Fruit fly (Drosophila melanogaster) whole organism, wandering third instar larva: Measurements from ENCODE around the gene Drak.
A peak's percentile ranks its signal among the peaks of the same experiment; 100 is the strongest.

Experiments used
- Abd-B ChIP-seq: fragments of >200 bp; optimal IDR thresholded peaks from 2 replicates; lab custom pipeline; 2017; ENCODE audit warnings: missing biosample characterization, missing genetic modification characterization
- CG32264 ChIP-seq: fragments of 200-800 bp; sonication (Bioruptor generic); optimal IDR thresholded peaks from 2 replicates; lab custom pipeline; 2016; ENCODE audit warnings: missing biosample characterization, missing genetic modification characterization
- CG9705 ChIP-seq: fragments of 200-800 bp; sonication (Bioruptor generic); optimal IDR thresholded peaks from 2 replicates; lab custom pipeline; 2018; ENCODE audit warnings: missing biosample characterization, mild to moderate bottlenecking, missing genetic modification characterization
- CrebA ChIP-seq: fragments of 200-800 bp; sonication (Bioruptor generic); optimal IDR thresholded peaks from 2 replicates; lab custom pipeline; 2016; ENCODE audit warnings: missing biosample characterization, mild to moderate bottlenecking, missing genetic modification characterization, borderline replicate concordance
- Dfd ChIP-seq: fragments of >200 bp; optimal IDR thresholded peaks from 2 replicates; lab custom pipeline; 2017; ENCODE audit warnings: missing biosample characterization, missing genetic modification characterization
- Dif ChIP-seq: fragments of 200-275, 200-300 bp; sonication (Bioruptor generic); optimal IDR thresholded peaks from 2 replicates; lab custom pipeline; 2018; ENCODE audit warnings: missing biosample characterization, missing genetic modification characterization; ENCODE audit not compliant: partially characterized antibody
- GATAd ChIP-seq: sonication (Bioruptor generic); optimal IDR thresholded peaks from 2 replicates; lab custom pipeline; 2016; ENCODE audit warnings: missing biosample characterization, missing genetic modification characterization
- HLH106 ChIP-seq: fragments of 200-800 bp; optimal IDR thresholded peaks from 3 replicates; lab custom pipeline; 2019; ENCODE audit warnings: missing biosample characterization, mild to moderate bottlenecking, missing genetic modification characterization, moderate library complexity
- Hnf4 ChIP-seq: fragments of 200-800 bp; sonication (Bioruptor generic); optimal IDR thresholded peaks from 2 replicates; lab custom pipeline; 2016; ENCODE audit warnings: missing biosample characterization, mild to moderate bottlenecking, missing genetic modification characterization
- Hr78 ChIP-seq: fragments of >200 bp; optimal IDR thresholded peaks from 2 replicates; lab custom pipeline; 2017; ENCODE audit warnings: missing biosample characterization, missing genetic modification characterization
- Hr83 ChIP-seq: fragments of 200-300 bp; sonication (Bioruptor generic); optimal IDR thresholded peaks from 2 replicates; lab custom pipeline; 2016; ENCODE audit warnings: missing biosample characterization, mild to moderate bottlenecking, missing genetic modification characterization, moderate library complexity; ENCODE audit not compliant: poor library complexity, severe bottlenecking
- Jra ChIP-seq: sonication (Bioruptor generic); optimal IDR thresholded peaks from 2 replicates; lab custom pipeline; 2016; ENCODE audit warnings: missing biosample characterization, missing genetic modification characterization
- Mio ChIP-seq: sonication (Bioruptor generic); optimal IDR thresholded peaks from 2 replicates; lab custom pipeline; 2016; ENCODE audit warnings: missing biosample characterization, missing genetic modification characterization
- Myc ChIP-seq: fragments of >200 bp; optimal IDR thresholded peaks from 2 replicates; lab custom pipeline; 2017
- N ChIP-seq: fragments of >200 bp; optimal IDR thresholded peaks from 2 replicates; lab custom pipeline; 2018; ENCODE audit warnings: missing biosample characterization, missing external identifiers, missing genetic modification characterization
- OdsH ChIP-seq: fragments of 200-800 bp; sonication (Bioruptor generic); optimal IDR thresholded peaks from 2 replicates; lab custom pipeline; 2016; ENCODE audit warnings: missing biosample characterization, mild to moderate bottlenecking, missing genetic modification characterization
- Rel ChIP-seq, 2 experiments: fragments of 200-800 bp; sonication (Bioruptor generic) in 1 of 2; optimal IDR thresholded peaks; 2 replicates in 1 of 2; 3 replicates in 1 of 2; lab custom pipeline; 2016 to 2019; ENCODE audit warnings: mild to moderate bottlenecking in 2 of 2, missing biosample characterization in 2 of 2, missing genetic modification characterization in 2 of 2, moderate library complexity in 1 of 2
- Sp1 ChIP-seq: fragments of 200-800 bp; sonication (Bioruptor generic); optimal IDR thresholded peaks from 3 replicates; lab custom pipeline; 2019; ENCODE audit warnings: missing biosample characterization, mild to moderate bottlenecking, missing genetic modification characterization, moderate library complexity
- Vsx2 ChIP-seq: fragments of 200-300, 225-300 bp; sonication (Bioruptor generic); optimal IDR thresholded peaks from 2 replicates; lab custom pipeline; 2018; ENCODE audit warnings: missing biosample characterization, missing genetic modification characterization; ENCODE audit not compliant: partially characterized antibody
- br ChIP-seq: fragments of 200-800 bp; sonication (Bioruptor generic); optimal IDR thresholded peaks from 2 replicates; lab custom pipeline; 2016; ENCODE audit warnings: missing biosample characterization, missing genetic modification characterization
- brk ChIP-seq: fragments of 200-800 bp; sonication (Bioruptor generic); optimal IDR thresholded peaks from 2 replicates; lab custom pipeline; 2016; ENCODE audit warnings: missing biosample characterization, mild to moderate bottlenecking, missing genetic modification characterization
- dl ChIP-seq, 2 experiments: fragments of 175-275, 200-275 bp in 1 of 2; fragments of 200-275 bp in 1 of 2; sonication (Bioruptor generic); optimal IDR thresholded peaks; lab custom pipeline; 2018; ENCODE audit warnings: mild to moderate bottlenecking in 2 of 2, missing biosample characterization in 2 of 2, missing genetic modification characterization in 2 of 2, moderate library complexity in 2 of 2; ENCODE audit not compliant: partially characterized antibody in 2 of 2, insufficient read depth in 1 of 2
- dmrt93B ChIP-seq: fragments of 200-800 bp; sonication (Bioruptor generic); optimal IDR thresholded peaks from 2 replicates; lab custom pipeline; 2018; ENCODE audit warnings: missing biosample characterization, mild to moderate bottlenecking, missing genetic modification characterization
- dsf ChIP-seq: sonication (Bioruptor generic); optimal IDR thresholded peaks from 2 replicates; lab custom pipeline; 2016; ENCODE audit warnings: missing biosample characterization, missing genetic modification characterization, borderline replicate concordance
- ey ChIP-seq: fragments of 200-800 bp; sonication (Bioruptor generic); optimal IDR thresholded peaks from 2 replicates; lab custom pipeline; 2016; ENCODE audit warnings: missing biosample characterization, missing genetic modification characterization
- foxo ChIP-seq, 2 experiments: fragments of 200-800 bp; sonication (Bioruptor generic); optimal IDR thresholded peaks; 2 replicates in 1 of 2; 3 replicates in 1 of 2; lab custom pipeline; 2016 to 2017; ENCODE audit warnings: missing biosample characterization in 2 of 2, missing genetic modification characterization in 2 of 2
- fru ChIP-seq: fragments of 200-800 bp; sonication (Bioruptor generic); optimal IDR thresholded peaks from 3 replicates; lab custom pipeline; 2016; ENCODE audit warnings: missing biosample characterization, mild to moderate bottlenecking, missing genetic modification characterization
- h ChIP-seq: fragments of 200-800 bp; sonication (Bioruptor generic); optimal IDR thresholded peaks from 3 replicates; lab custom pipeline; 2016; ENCODE audit warnings: missing biosample characterization, mild to moderate bottlenecking, missing genetic modification characterization
- jim ChIP-seq: fragments of 175-275, 200-325 bp; sonication (Bioruptor generic); optimal IDR thresholded peaks from 2 replicates; lab custom pipeline; 2016; ENCODE audit warnings: missing biosample characterization, mild to moderate bottlenecking, missing genetic modification characterization
- lola ChIP-seq: fragments of >200 bp; optimal IDR thresholded peaks from 2 replicates; lab custom pipeline; 2017; ENCODE audit warnings: missing biosample characterization, missing genetic modification characterization
- pan ChIP-seq: fragments of >200 bp; optimal IDR thresholded peaks from 2 replicates; lab custom pipeline; 2017
- psq ChIP-seq: fragments of 200-800 bp; sonication (Bioruptor generic); optimal IDR thresholded peaks from 3 replicates; lab custom pipeline; 2017; ENCODE audit warnings: missing biosample characterization, mild to moderate bottlenecking, missing genetic modification characterization, moderate library complexity
- rgr ChIP-seq: fragments of 200-800 bp; sonication (Bioruptor generic); optimal IDR thresholded peaks from 3 replicates; lab custom pipeline; 2016; ENCODE audit warnings: missing biosample characterization, mild to moderate bottlenecking, missing genetic modification characterization
- sage ChIP-seq: fragments of 200-800 bp; sonication (Bioruptor generic); optimal IDR thresholded peaks from 2 replicates; lab custom pipeline; 2016; ENCODE audit warnings: missing biosample characterization, mild to moderate bottlenecking, missing genetic modification characterization
- sv ChIP-seq: fragments of 200-800 bp; sonication (Bioruptor generic); optimal IDR thresholded peaks from 3 replicates; lab custom pipeline; 2016; ENCODE audit warnings: missing biosample characterization, missing genetic modification characterization
- tai ChIP-seq: sonication (Bioruptor generic); optimal IDR thresholded peaks from 2 replicates; lab custom pipeline; 2016; ENCODE audit warnings: missing biosample characterization, missing genetic modification characterization
- usp ChIP-seq: fragments of >200 bp; optimal IDR thresholded peaks from 2 replicates; lab custom pipeline; 2017; ENCODE audit warnings: missing biosample characterization, missing genetic modification characterization
- woc ChIP-seq: sonication (Bioruptor generic); optimal IDR thresholded peaks from 2 replicates; lab custom pipeline; 2016; ENCODE audit warnings: missing biosample characterization, mild to moderate bottlenecking, missing genetic modification characterization

The Drak gene

dm6 chrX:11492916-11493590 is at the start of gene Drak:
Gene Drak (plus strand): TSS chrX:11493135.
- TF ChIP-seq CG32264 (GFP tag; lab: Kevin White, UChicago) = no peak
- peak; percentile 39 for TF ChIP-seq Sp1 (GFP tag; lab: Kevin White, UChicago)
- TF ChIP-seq Jra (GFP tag; lab: Kevin White, UChicago) = no peak
- peak; percentile 28 for TF ChIP-seq psq (GFP tag; lab: Kevin White, UChicago)
- TF ChIP-seq N (GFP tag; lab: Kevin White, UChicago) = no peak
- TF ChIP-seq Dif (GFP tag; lab: Kevin White, UChicago) = peak; percentile 23
- TF ChIP-seq Rel (GFP tag; optimal IDR thresholded peaks at IDR 0.05; lab: Kevin White, UChicago) = no peak
- peak; percentile 66 for TF ChIP-seq Rel (tag; optimal IDR thresholded peaks at IDR 0.05; lab: Kevin White, UChicago)
- TF ChIP-seq h (GFP tag; lab: Kevin White, UChicago) = peak; percentile 17
- peak; percentile 24 for TF ChIP-seq Hr83 (GFP tag; lab: Kevin White, UChicago)
- TF ChIP-seq dl (GFP tag; optimal IDR thresholded peaks at IDR 0.05; lab: Kevin White, UChicago; ENCODE audit: insufficient read depth in 1 of 2, partially characterized antibody in 2 of 2) = no peak

- TF ChIP-seq Rel (GFP tag; optimal IDR thresholded peaks at IDR 0.05; lab: Kevin White, UChicago) (no peak), Rel (tag; optimal IDR thresholded peaks at IDR 0.05; lab: Kevin White, UChicago) (no peak), dmrt93B (peak; percentile 60), fru (GFP tag; lab: Kevin White, UChicago) (peak; percentile 82), woc (GFP tag; lab: Kevin White, UChicago) (peak; percentile 71), Dif (GFP tag; lab: Kevin White, UChicago) (no peak), usp (GFP tag; lab: Kevin White, UChicago) (no peak), N (GFP tag; lab: Kevin White, UChicago) (peak; percentile 30), CrebA (GFP tag; lab: Kevin White, UChicago) (peak; percentile 6), dsf (no peak), Sp1 (GFP tag; lab: Kevin White, UChicago) (peak; percentile 63), Abd-B (GFP tag; lab: Kevin White, UChicago) (no peak), CG9705 (GFP tag; lab: Kevin White, UChicago) (peak; percentile 28), h (GFP tag; lab: Kevin White, UChicago) (peak; percentile 86), Hr78 (no peak), Hnf4 (GFP tag; lab: Kevin White, UChicago) (peak; percentile 69), dl (GFP tag; optimal IDR thresholded peaks at IDR 0.05; lab: Kevin White, UChicago; ENCODE audit: insufficient read depth in 1 of 2, partially characterized antibody in 2 of 2) (no peak), rgr (GFP tag; lab: Kevin White, UChicago) (peak; percentile 90), lola (GFP tag; lab: Kevin White, UChicago) (no peak), HLH106 (tag; lab: Kevin White, UChicago) (peak; percentile 82), psq (GFP tag; lab: Kevin White, UChicago) (peak; percentile 71), Hr83 (GFP tag; lab: Kevin White, UChicago) (peak; percentile 70), pan (no peak), ey (peak; percentile 90), br (GFP tag; lab: Kevin White, UChicago) (peak; percentile 84), CG32264 (GFP tag; lab: Kevin White, UChicago) (peak; percentile 61), jim (GFP tag; lab: Kevin White, UChicago) (no peak), Mio (GFP tag; lab: Kevin White, UChicago) (peak; percentile 51), foxo (GFP tag; optimal IDR thresholded peaks at IDR 0.05; lab: Kevin White, UChicago) (peak; percentile 33 to 85), GATAd (GFP tag; lab: Kevin White, UChicago) (peak; percentile 27), tai (GFP tag; lab: Kevin White, UChicago) (peak; percentile 2), OdsH (GFP tag; lab: Kevin White, UChicago) (peak; percentile 81), Jra (GFP tag; lab: Kevin White, UChicago) (peak; percentile 53), sv (GFP tag; lab: Kevin White, UChicago) (peak; percentile 81), sage (GFP tag; lab: Kevin White, UChicago) (no peak), Dfd (no peak), Vsx2 (GFP tag; lab: Kevin White, UChicago) (no peak), brk (GFP tag; lab: Kevin White, UChicago) (peak; percentile 35), Myc (lab: Kevin White, UChicago) (peak; percentile 77)
These were observed 46.0 kb upstream of the Drak start for dm6 chrX:11446792-11447405.
